Worm (Caenorhabditis elegans): ENCODE results near the gene F59D12.2.
A peak's percentile ranks its signal among the peaks of the same experiment; 100 is the strongest.

F59D12.2 gene

DNA sequence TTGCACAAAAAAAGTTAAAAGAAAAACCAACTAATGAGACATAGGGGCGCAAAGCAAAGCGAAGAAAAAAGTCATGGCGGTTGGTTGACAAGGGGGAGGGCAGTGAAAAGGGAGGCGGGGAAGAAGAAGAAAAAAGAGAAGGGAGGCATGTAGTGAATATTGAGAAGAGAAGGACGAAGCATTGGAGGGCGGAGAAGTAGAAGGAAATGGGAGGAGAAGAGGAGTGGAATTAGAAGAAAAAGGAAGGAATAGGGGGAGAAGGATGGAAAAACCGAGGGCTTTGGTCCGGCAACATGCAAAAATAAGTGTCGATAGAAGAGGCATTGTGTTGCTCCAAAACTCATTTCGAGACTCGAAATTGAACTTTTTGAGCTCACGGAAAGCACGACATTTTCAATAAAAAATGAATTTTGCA is 44.7 kb downstream of the F59D12.2 start (continued):
- TF ChIP-seq R02D3.7 (tag; optimal IDR thresholded peaks at IDR 0.05) = no peak

DNA sequence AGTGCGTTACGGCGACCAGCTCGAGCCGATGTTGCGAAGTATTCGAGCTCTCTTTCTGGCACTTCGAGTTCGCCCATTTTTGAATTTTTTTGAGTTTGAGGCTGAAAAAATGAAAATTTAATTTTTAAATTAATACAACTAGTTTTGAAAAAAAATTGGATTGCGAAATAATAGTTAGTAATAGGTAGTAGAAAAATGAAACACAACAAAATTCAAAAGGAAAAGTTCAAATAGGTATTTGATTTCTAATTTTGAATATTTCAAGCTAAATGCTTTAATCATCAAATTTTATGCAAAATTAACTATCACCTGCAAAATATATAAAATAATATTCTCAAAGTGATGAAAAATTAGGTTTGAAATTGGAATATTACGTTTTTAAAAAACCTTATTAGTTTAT is 45.2 kb downstream of the F59D12.2 start, which contains the start of gene K09E9.4:
TSS of gene K09E9.4 (minus strand) at position 101 of the 400 bp plus-strand sequence.
- TF ChIP-seq unc-55 (GFP tag; optimal IDR thresholded peaks at IDR 0.05) (no peak), nhr-25 (tag; optimal IDR thresholded peaks at IDR 0.05) (peak; percentile 1)

DNA sequence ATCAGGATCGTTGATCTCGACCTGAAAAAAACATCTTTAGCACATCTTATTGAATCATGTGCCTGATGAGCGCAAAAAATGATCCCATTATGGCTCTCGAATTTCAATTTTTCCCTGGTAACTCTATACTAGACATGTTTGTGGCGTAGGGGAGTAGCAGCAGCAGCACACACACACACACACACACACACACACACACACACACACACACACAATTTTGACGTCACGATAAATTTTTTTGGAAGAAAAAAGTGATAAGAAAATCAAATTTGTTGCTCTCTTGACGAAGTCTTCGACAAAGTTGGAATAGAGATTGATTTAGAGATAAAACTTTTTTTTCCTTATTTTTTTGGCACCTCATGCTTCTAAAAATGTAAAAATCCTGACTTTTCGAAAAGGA is 45.9 kb downstream of the F59D12.2 start:
- TF ChIP-seq nhr-129 (tag; optimal IDR thresholded peaks at IDR 0.05) (peak; percentile 24), blmp-1 (tag; optimal IDR thresholded peaks at IDR 0.05; ENCODE audit: insufficient read depth) (no peak), crh-2 (tag; optimal IDR thresholded peaks at IDR 0.05) (peak; percentile 31), C34F6.9 (tag; optimal IDR thresholded peaks at IDR 0.05) (no peak), sma-9 (GFP tag; optimal IDR thresholded peaks at IDR 0.05) (peak; percentile 54), sma-9 (tag; optimal IDR thresholded peaks at IDR 0.05) (no peak), F13H6.1 (tag; optimal IDR thresholded peaks at IDR 0.05) (peak; percentile 28)

DNA sequence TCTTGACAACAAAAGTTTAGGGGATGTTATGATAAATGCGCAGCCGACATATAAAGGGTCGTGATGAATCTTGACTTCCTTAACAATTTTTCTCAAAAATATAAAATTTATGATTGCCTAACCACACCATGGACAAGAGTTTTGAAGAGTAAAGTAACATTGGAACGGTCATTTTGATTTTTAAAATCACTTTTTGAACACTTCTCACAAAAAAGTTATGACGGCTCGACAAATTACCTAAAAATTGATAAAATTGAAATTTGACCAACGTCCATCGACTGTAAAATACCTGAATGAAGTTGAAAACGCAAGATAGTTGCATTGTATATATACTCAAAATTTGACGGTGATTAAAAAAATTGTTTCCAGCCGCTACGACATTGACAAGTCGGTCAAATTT is 46.6 kb downstream of the F59D12.2 start:
- TF ChIP-seq nhr-25 (tag; optimal IDR thresholded peaks at IDR 0.05) = no peak
- no peak for TF ChIP-seq lin-11 (tag; optimal IDR thresholded peaks at IDR 0.05)
- no peak for TF ChIP-seq mdl-1 (tag; optimal IDR thresholded peaks at IDR 0.05)
- no peak for TF ChIP-seq lin-13 (GFP tag; optimal IDR thresholded peaks at IDR 0.05)
- no peak for TF ChIP-seq unc-55 (GFP tag; optimal IDR thresholded peaks at IDR 0.05)
- no peak for TF ChIP-seq elt-3 (tag; optimal IDR thresholded peaks at IDR 0.05)
- no peak for TF ChIP-seq C34F6.9 (tag; optimal IDR thresholded peaks at IDR 0.05)
- no peak for TF ChIP-seq lsy-2 (tag; optimal IDR thresholded peaks at IDR 0.05)
- no peak for TF ChIP-seq alr-1 (tag; optimal IDR thresholded peaks at IDR 0.05)
- no peak for TF ChIP-seq lin-39 (tag; optimal IDR thresholded peaks at IDR 0.05)
- no peak for TF ChIP-seq unc-62 (GFP tag; optimal IDR thresholded peaks at IDR 0.05)

DNA sequence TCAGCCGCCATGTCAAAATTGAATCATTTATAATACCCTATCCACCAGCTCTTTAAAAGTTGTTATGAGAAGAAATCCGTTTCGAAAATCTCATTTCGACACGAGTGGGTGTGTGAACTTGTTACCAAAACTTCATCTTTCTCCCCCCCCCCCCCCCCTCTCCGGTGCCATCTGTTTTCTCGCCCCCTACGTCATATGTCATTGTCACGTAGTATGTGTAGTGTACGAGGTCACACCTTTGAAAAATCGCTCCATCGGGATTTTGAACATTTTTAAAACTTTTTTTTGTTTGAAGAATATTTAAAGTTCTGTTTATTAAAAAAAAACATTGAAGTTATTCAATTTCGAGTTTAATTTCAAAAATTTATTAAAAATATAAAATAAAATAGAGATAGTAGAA is 47.7 kb downstream of the F59D12.2 start:
- TF ChIP-seq blmp-1 (tag; optimal IDR thresholded peaks at IDR 0.05; ENCODE audit: insufficient read depth) = no peak
- peak; percentile 37 for TF ChIP-seq nhr-25 (tag; optimal IDR thresholded peaks at IDR 0.05)

DNA sequence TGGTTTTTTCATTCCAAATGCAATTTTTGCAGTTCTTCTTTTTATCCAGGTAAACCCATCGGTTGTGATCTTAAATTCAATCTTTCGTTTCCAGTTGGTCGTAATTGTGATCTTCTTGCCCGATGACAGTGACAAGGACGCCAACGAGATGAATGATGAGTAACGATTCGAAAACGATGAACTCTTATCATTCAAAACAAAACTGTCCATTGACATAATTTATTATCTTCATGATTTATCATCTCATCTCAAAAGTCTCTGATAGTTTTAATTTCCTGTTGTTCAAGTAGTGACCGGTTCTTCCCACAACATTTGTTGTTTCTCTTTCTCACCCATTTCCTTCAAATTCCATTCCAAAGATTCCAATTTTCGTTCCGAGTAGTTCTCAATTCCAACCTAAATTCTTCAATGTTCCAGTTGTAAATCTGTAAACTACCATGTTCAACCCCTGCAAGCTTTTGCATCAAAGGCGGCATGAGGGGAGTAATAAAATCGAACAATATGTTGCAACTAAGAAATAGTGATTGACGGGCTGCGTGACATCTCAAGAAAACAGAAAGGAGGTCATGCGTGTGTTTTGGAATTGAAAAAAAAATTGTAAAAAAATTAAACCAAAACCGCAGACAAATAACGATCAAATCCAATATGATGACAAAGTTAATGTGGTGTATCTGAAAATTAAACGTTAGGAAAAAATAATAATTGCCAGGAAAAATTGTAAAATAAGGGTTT is 49.2 kb downstream of the F59D12.2 start:
- no peak for TF ChIP-seq R02D3.7 (tag; optimal IDR thresholded peaks at IDR 0.05)
- no peak for TF ChIP-seq Y55F3AM.14 (GFP tag; optimal IDR thresholded peaks at IDR 0.05)
- no peak for TF ChIP-seq nhr-237 (tag; optimal IDR thresholded peaks at IDR 0.05)
- TF ChIP-seq nhr-10 (tag; optimal IDR thresholded peaks at IDR 0.05) = no peak
- no peak for TF ChIP-seq F13H6.1 (tag; optimal IDR thresholded peaks at IDR 0.05)
- no peak for TF ChIP-seq unc-39 (tag; optimal IDR thresholded peaks at IDR 0.05)
- peak; percentile 67 for TF ChIP-seq sma-9 (GFP tag; optimal IDR thresholded peaks at IDR 0.05)
- no peak for TF ChIP-seq sma-9 (tag; optimal IDR thresholded peaks at IDR 0.05)
- no peak for TF ChIP-seq lin-39 (tag; optimal IDR thresholded peaks at IDR 0.05)
- no peak for TF ChIP-seq nhr-129 (tag; optimal IDR thresholded peaks at IDR 0.05)
- no peak for TF ChIP-seq ztf-11 (tag; optimal IDR thresholded peaks at IDR 0.05)
- TF ChIP-seq nhr-6 (tag; optimal IDR thresholded peaks at IDR 0.05) = no peak
- no peak for TF ChIP-seq peb-1 (tag; optimal IDR thresholded peaks at IDR 0.05)
- peak; percentile 51 for TF ChIP-seq sma-3 (GFP tag; optimal IDR thresholded peaks at IDR 0.05)
- TF ChIP-seq mdl-1 (tag; optimal IDR thresholded peaks at IDR 0.05) = no peak
- no peak for TF ChIP-seq mbf-1 (tag; optimal IDR thresholded peaks at IDR 0.05)
- TF ChIP-seq nhr-12 (tag; optimal IDR thresholded peaks at IDR 0.05) = no peak
- no peak for TF ChIP-seq egl-27 (tag; optimal IDR thresholded peaks at IDR 0.05)
- peak; percentile 57 for TF ChIP-seq nhr-25 (tag; optimal IDR thresholded peaks at IDR 0.05)
- TF ChIP-seq alr-1 (tag; optimal IDR thresholded peaks at IDR 0.05) = no peak
- TF ChIP-seq aly-2 (tag; optimal IDR thresholded peaks at IDR 0.05) = no peak
- peak; percentile 61 for TF ChIP-seq mab-5 (tag; optimal IDR thresholded peaks at IDR 0.05)
- TF ChIP-seq fos-1 (tag; optimal IDR thresholded peaks at IDR 0.05) = peak; percentile 38
- no peak for TF ChIP-seq sem-4 (tag; optimal IDR thresholded peaks at IDR 0.05)
- TF ChIP-seq lsy-2 (tag; optimal IDR thresholded peaks at IDR 0.05) = no peak
- peak; percentile 43 for TF ChIP-seq blmp-1 (tag; optimal IDR thresholded peaks at IDR 0.05; ENCODE audit: insufficient read depth)
- no peak for TF ChIP-seq ama-1 (optimal IDR thresholded peaks at IDR 0.05)
- TF ChIP-seq nhr-21 (tag; optimal IDR thresholded peaks at IDR 0.05) = peak; percentile 51

Measured in whole organism, L2 larva.